Worm (Caenorhabditis elegans) whole organism, late embryonic: ENCODE results near the gene B0336.13.

Source experiments
- C38D4.7 ChIP-seq: fragments of 200-800 bp; sonication (Bioruptor generic); optimal IDR thresholded peaks from 2 replicates; lab custom pipeline; 2018; ENCODE audit warnings: mild to moderate bottlenecking, missing genetic modification characterization, moderate library complexity, missing compliant biosample characterization
- K09A11.1 ChIP-seq: sonication (generic microtip); optimal IDR thresholded peaks from 2 replicates; lab custom pipeline; 2017; ENCODE audit warnings: antibody characterized with exemption, mild to moderate bottlenecking, missing genetic modification characterization, missing compliant biosample characterization; ENCODE audit not compliant: insufficient read depth
- T23F11.4 ChIP-seq: fragments of 200-800 bp; sonication (Bioruptor generic); optimal IDR thresholded peaks from 2 replicates; lab custom pipeline; 2018; ENCODE audit warnings: mild to moderate bottlenecking, missing genetic modification characterization, missing compliant biosample characterization
- ceh-18 ChIP-seq: sonication (generic microtip); optimal IDR thresholded peaks from 2 replicates; lab custom pipeline; 2016; ENCODE audit warnings: missing genetic modification characterization, missing compliant biosample characterization
- ceh-19 ChIP-seq: fragments of 200-800 bp; sonication (Bioruptor generic); optimal IDR thresholded peaks from 2 replicates; lab custom pipeline; 2018; ENCODE audit warnings: mild to moderate bottlenecking, missing genetic modification characterization, missing compliant biosample characterization
- ceh-2 ChIP-seq: sonication (generic microtip); optimal IDR thresholded peaks from 2 replicates; lab custom pipeline; 2016; ENCODE audit warnings: missing genotype, missing genetic modification characterization, missing compliant biosample characterization
- ceh-24 ChIP-seq: sonication (generic microtip); optimal IDR thresholded peaks from 2 replicates; lab custom pipeline; 2016; ENCODE audit warnings: mild to moderate bottlenecking, missing genetic modification characterization, missing compliant biosample characterization
- ceh-30 ChIP-seq: fragments of 150-350 bp; optimal IDR thresholded peaks from 2 replicates; lab custom pipeline; 2014; ENCODE audit warnings: missing biosample characterization, missing genetic modification characterization
- ceh-6 ChIP-seq: fragments of 200-800 bp; sonication (Bioruptor generic); optimal IDR thresholded peaks from 2 replicates; lab custom pipeline; 2018; ENCODE audit warnings: mild to moderate bottlenecking, missing genetic modification characterization, missing compliant biosample characterization
- ceh-9 ChIP-seq: sonication (generic microtip); optimal IDR thresholded peaks from 2 replicates; lab custom pipeline; 2016; ENCODE audit warnings: mild to moderate bottlenecking, missing genetic modification characterization, inconsistent platforms, missing compliant biosample characterization
- che-1 ChIP-seq: sonication (generic microtip); optimal IDR thresholded peaks from 2 replicates; lab custom pipeline; 2016; ENCODE audit warnings: mild to moderate bottlenecking, missing genetic modification characterization, missing compliant biosample characterization
- dve-1 ChIP-seq: sonication (generic microtip); optimal IDR thresholded peaks from 2 replicates; lab custom pipeline; 2017; ENCODE audit warnings: antibody characterized with exemption, mild to moderate bottlenecking, missing genetic modification characterization, missing compliant biosample characterization
- elt-2 ChIP-seq: sonication (generic microtip); optimal IDR thresholded peaks from 2 replicates; lab custom pipeline; 2016; ENCODE audit warnings: missing genetic modification reagents, missing genetic modification characterization, missing compliant biosample characterization
- ets-4 ChIP-seq: sonication (generic microtip); optimal IDR thresholded peaks from 2 replicates; lab custom pipeline; 2016; ENCODE audit warnings: missing genetic modification characterization, missing compliant biosample characterization
- eyg-1 ChIP-seq: sonication (generic microtip); optimal IDR thresholded peaks from 2 replicates; lab custom pipeline; 2016; ENCODE audit warnings: missing genotype, missing genetic modification characterization, missing compliant biosample characterization
- fax-1 ChIP-seq: sonication (generic microtip); optimal IDR thresholded peaks from 2 replicates; lab custom pipeline; 2016; ENCODE audit warnings: missing genotype, missing genetic modification characterization, missing compliant biosample characterization
- fkh-6 ChIP-seq: sonication (generic microtip); optimal IDR thresholded peaks from 2 replicates; lab custom pipeline; 2016; ENCODE audit warnings: missing genetic modification characterization, missing compliant biosample characterization
- gmeb-2 ChIP-seq: sonication (generic microtip); optimal IDR thresholded peaks from 2 replicates; lab custom pipeline; 2016; ENCODE audit warnings: missing genetic modification characterization, inconsistent platforms, missing compliant biosample characterization
- hlh-15 ChIP-seq: sonication (generic microtip); optimal IDR thresholded peaks from 2 replicates; lab custom pipeline; 2016; ENCODE audit warnings: missing genetic modification characterization, missing compliant biosample characterization
- hlh-30 ChIP-seq: sonication (generic microtip); optimal IDR thresholded peaks from 2 replicates; lab custom pipeline; 2017; ENCODE audit warnings: antibody characterized with exemption, missing genetic modification characterization, missing compliant biosample characterization; ENCODE audit not compliant: insufficient read depth
- hlh-6 ChIP-seq: sonication (generic microtip); optimal IDR thresholded peaks from 2 replicates; lab custom pipeline; 2016; ENCODE audit warnings: missing genotype, missing genetic modification characterization, missing compliant biosample characterization
- lim-6 ChIP-seq: sonication (generic microtip); optimal IDR thresholded peaks from 2 replicates; lab custom pipeline; 2016; ENCODE audit warnings: missing genetic modification characterization, missing compliant biosample characterization
- madf-2 ChIP-seq: sonication (generic microtip); optimal IDR thresholded peaks from 2 replicates; lab custom pipeline; 2017; ENCODE audit warnings: missing genetic modification characterization, missing compliant biosample characterization
- nfya-1 ChIP-seq: sonication (generic microtip); optimal IDR thresholded peaks from 2 replicates; lab custom pipeline; 2017; ENCODE audit warnings: missing genetic modification characterization, mild to moderate bottlenecking, missing compliant biosample characterization, antibody characterized with exemption, moderate library complexity
- nhr-11 ChIP-seq: fragments of 150-350 bp; optimal IDR thresholded peaks from 2 replicates; lab custom pipeline; 2014; ENCODE audit warnings: missing biosample characterization, missing genetic modification characterization
- nhr-232 ChIP-seq: sonication (generic microtip); optimal IDR thresholded peaks from 2 replicates; lab custom pipeline; 2016; ENCODE audit warnings: missing genetic modification characterization, missing compliant biosample characterization
- odd-2 ChIP-seq: sonication (generic microtip); optimal IDR thresholded peaks from 2 replicates; lab custom pipeline; 2017; ENCODE audit warnings: antibody characterized with exemption, mild to moderate bottlenecking, missing genetic modification characterization, missing compliant biosample characterization
- pat-9 ChIP-seq: fragments of 200-800 bp; sonication (Bioruptor generic); optimal IDR thresholded peaks from 2 replicates; lab custom pipeline; 2018; ENCODE audit warnings: mild to moderate bottlenecking, missing genetic modification characterization, moderate library complexity, missing compliant biosample characterization
- pax-1 ChIP-seq: fragments of 150-350 bp; optimal IDR thresholded peaks from 2 replicates; lab custom pipeline; 2014; ENCODE audit warnings: missing biosample characterization, missing genetic modification characterization
- pha-4 ChIP-seq: fragments of 150-350 bp; optimal IDR thresholded peaks from 2 replicates; lab custom pipeline; 2018; ENCODE audit warnings: missing biosample characterization, missing genetic modification reagents, missing genetic modification characterization
- sdc-2 ChIP-seq: sonication (generic microtip); optimal IDR thresholded peaks from 2 replicates; lab custom pipeline; 2016; ENCODE audit warnings: missing genotype, missing genetic modification characterization, missing compliant biosample characterization
- sox-2 ChIP-seq: fragments of 200-800 bp; sonication (Bioruptor generic); IDR thresholded peaks from 2 replicates; pipeline ENCODE4 v1.3.6; 2022; ENCODE audit warnings: missing genetic modification reagents, missing genetic modification characterization, missing compliant biosample characterization
- sox-4 ChIP-seq: sonication (generic microtip); optimal IDR thresholded peaks from 2 replicates; lab custom pipeline; 2017; ENCODE audit warnings: mild to moderate bottlenecking, missing genetic modification characterization, inconsistent platforms, missing compliant biosample characterization
- syd-9 ChIP-seq: sonication (generic microtip); optimal IDR thresholded peaks from 2 replicates; lab custom pipeline; 2016; ENCODE audit warnings: mild to moderate bottlenecking, missing genetic modification characterization, moderate library complexity, missing compliant biosample characterization
- tbx-7 ChIP-seq: sonication (generic microtip); optimal IDR thresholded peaks from 2 replicates; lab custom pipeline; 2016; ENCODE audit warnings: missing genotype, missing genetic modification characterization, missing compliant biosample characterization
- ttx-3 ChIP-seq: sonication (generic microtip); optimal IDR thresholded peaks from 2 replicates; lab custom pipeline; 2016; ENCODE audit warnings: missing genetic modification reagents, missing genetic modification characterization, missing compliant biosample characterization
- unc-55 ChIP-seq: sonication (generic microtip); optimal IDR thresholded peaks from 2 replicates; lab custom pipeline; 2017; ENCODE audit warnings: missing biosample characterization, missing genetic modification reagents, missing genetic modification characterization
- zip-5 ChIP-seq: sonication (generic microtip); optimal IDR thresholded peaks from 2 replicates; lab custom pipeline; 2016; ENCODE audit warnings: missing genetic modification characterization, missing compliant biosample characterization

The B0336.13 gene

DNA sequence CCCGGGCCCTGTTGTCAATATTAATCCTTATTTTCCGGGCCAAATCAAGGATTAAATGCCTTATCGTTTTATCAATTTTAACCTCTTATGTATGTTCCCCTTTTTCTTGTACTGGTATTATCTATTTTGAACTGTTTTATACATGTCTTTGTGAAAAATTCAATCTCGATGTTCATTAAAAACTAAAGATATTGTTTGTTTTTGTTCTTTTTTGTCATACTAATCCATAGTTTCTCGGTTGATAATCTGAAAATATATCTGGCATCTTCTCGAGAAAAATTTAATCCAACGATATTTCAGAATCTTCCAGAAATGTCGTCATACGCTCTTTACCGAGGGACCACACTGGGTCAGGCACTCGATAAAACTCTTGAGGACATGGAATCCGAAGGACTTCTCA lies at the start of gene B0336.13:
Gene B0336.13, plus strand, starts transcription at position 301 of the 400 bp plus-strand sequence.
- TF ChIP-seq pha-4 (tag; lab: Kevin White, UChicago): no peak
- TF ChIP-seq zip-5 (tag; lab: Kevin White, UChicago): no peak
- no peak for TF ChIP-seq hlh-6 (tag; lab: Kevin White, UChicago)
- TF ChIP-seq ceh-18 (tag; lab: Kevin White, UChicago): no peak
- no peak for TF ChIP-seq ceh-6 (GFP tag; lab: Kevin White, UChicago)

DNA sequence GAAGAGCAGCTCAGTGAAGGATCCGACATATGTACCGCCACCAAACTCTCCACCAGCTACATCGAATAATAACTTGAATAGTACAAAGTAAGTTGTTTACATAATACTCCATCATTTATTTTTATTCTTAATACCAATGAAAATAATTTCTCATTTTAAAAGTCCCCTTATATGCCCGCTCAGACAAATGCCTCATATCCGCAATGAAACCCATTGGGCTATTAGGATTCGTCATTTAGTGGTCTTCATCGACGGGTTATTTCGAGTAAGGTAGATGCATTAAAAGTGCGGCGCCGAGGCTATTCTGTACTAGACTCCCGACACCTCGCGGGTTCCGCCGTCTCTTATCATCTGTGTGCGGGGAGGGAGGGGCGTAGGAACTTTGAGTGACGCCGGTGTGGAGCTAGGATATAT lies 40.1 kb upstream of the B0336.13 start:
- TF ChIP-seq ceh-19 (GFP tag; lab: Kevin White, UChicago) (no peak), ceh-30 (tag; lab: Kevin White, UChicago) (no peak), sox-4 (no peak), ceh-2 (tag; lab: Kevin White, UChicago) (no peak), pat-9 (tag; lab: Kevin White, UChicago) (no peak), ceh-18 (tag; lab: Kevin White, UChicago) (no peak), unc-55 (GFP tag; lab: Kevin White, UChicago) (no peak), ets-4 (tag; lab: Kevin White, UChicago) (no peak), pax-1 (tag; lab: Kevin White, UChicago) (no peak), sdc-2 (no peak), odd-2 (tag; lab: Kevin White, UChicago) (no peak), gmeb-2 (tag; lab: Kevin White, UChicago) (no peak), madf-2 (tag; lab: Kevin White, UChicago) (no peak), hlh-15 (no peak), ceh-24 (tag; lab: Kevin White, UChicago) (no peak)

ce11 chrIII:5656941-5657340 lies 36.9 kb upstream of the B0336.13 start, which contains the start of gene sdz-21:
Gene sdz-21 (minus strand): TSS chrIII:5657041.
- no peak for TF ChIP-seq ets-4 (tag; lab: Kevin White, UChicago)
- TF ChIP-seq pat-9 (tag; lab: Kevin White, UChicago): no peak
- TF ChIP-seq T23F11.4 (GFP tag; lab: Kevin White, UChicago): no peak
- no peak for TF ChIP-seq tbx-7 (tag; lab: Kevin White, UChicago)
- TF ChIP-seq dve-1 (tag; lab: Kevin White, UChicago): no peak
- TF ChIP-seq nfya-1 (tag; lab: Kevin White, UChicago): no peak
- TF ChIP-seq madf-2 (tag; lab: Kevin White, UChicago): no peak
- TF ChIP-seq ceh-9 (tag; lab: Kevin White, UChicago): no peak
- no peak for TF ChIP-seq fkh-6 (tag; lab: Kevin White, UChicago)
- TF ChIP-seq pax-1 (tag; lab: Kevin White, UChicago): no peak
- no peak for TF ChIP-seq hlh-15
- no peak for TF ChIP-seq che-1 (tag; lab: Kevin White, UChicago)
- no peak for TF ChIP-seq syd-9
- no peak for TF ChIP-seq nhr-232 (tag; lab: Kevin White, UChicago)
- no peak for TF ChIP-seq pha-4 (tag; lab: Kevin White, UChicago)
- no peak for TF ChIP-seq C38D4.7
- TF ChIP-seq lim-6 (tag; lab: Kevin White, UChicago): no peak
- no peak for TF ChIP-seq hlh-30 (tag; lab: Kevin White, UChicago)
- TF ChIP-seq gmeb-2 (tag; lab: Kevin White, UChicago): no peak

ce11 chrIII:5660976-5661375 lies 32.9 kb upstream of the B0336.13 start, which contains the start of gene F54E7.6:
Gene F54E7.6 (minus strand): TSS chrIII:5661085.
- peak; percentile 37 for TF ChIP-seq elt-2 (tag; lab: Kevin White, UChicago)
- no peak for TF ChIP-seq eyg-1 (tag; lab: Kevin White, UChicago)

ce11 chrIII:5663521-5663920 lies 30.3 kb upstream of the B0336.13 start:
- TF ChIP-seq K09A11.1 (tag; lab: Kevin White, UChicago) (no peak), ceh-6 (GFP tag; lab: Kevin White, UChicago) (no peak), fax-1 (tag; lab: Kevin White, UChicago) (no peak), gmeb-2 (tag; lab: Kevin White, UChicago) (no peak), nhr-11 (tag; lab: Kevin White, UChicago) (no peak), T23F11.4 (GFP tag; lab: Kevin White, UChicago) (no peak), pat-9 (tag; lab: Kevin White, UChicago) (no peak), ttx-3 (no peak), ceh-30 (tag; lab: Kevin White, UChicago) (no peak), sox-2 (no peak), hlh-6 (tag; lab: Kevin White, UChicago) (no peak)
